Worm (Caenorhabditis elegans): ENCODE measurements around the gene lin-25.
A peak's percentile ranks its signal among the peaks of the same experiment; 100 is the strongest.

Gene lin-25

DNA sequence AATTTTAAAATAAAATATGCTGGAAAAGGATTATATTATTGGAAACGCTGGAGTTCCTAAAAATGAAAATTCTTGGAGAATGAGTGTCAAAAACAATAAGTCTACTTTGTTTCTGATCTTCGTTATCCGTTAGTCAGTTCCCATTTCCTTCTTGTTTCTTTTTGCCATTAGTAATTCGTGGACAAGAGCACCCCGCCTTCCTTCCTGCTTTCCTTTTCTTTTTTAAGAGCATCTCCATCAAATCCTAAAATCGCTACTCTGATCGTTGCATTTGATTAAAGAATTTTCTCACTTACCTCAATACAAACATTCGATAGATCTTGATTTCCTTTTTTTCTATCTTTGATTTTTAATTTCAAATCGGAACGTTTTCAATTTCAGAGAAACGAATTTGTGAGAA is 30.1 kb downstream of the lin-25 start, which contains the start of gene frpr-15:
Gene frpr-15 (plus strand): TSS at position 301 of the 400 bp plus-strand sequence.
- TF ChIP-seq fkh-3 (tag; optimal IDR thresholded peaks at IDR 0.05) (no peak), snpc-1.3 (tag; optimal IDR thresholded peaks at IDR 0.05; ENCODE audit: insufficient read depth) (no peak), madf-10 (tag; optimal IDR thresholded peaks at IDR 0.05) (no peak), dpff-1 (tag; optimal IDR thresholded peaks at IDR 0.05) (no peak), B0019.2 (GFP tag; conservative IDR thresholded peaks at IDR 0.05) (no peak), rec-8 (tag; optimal IDR thresholded peaks at IDR 0.05) (no peak), hlh-12 (tag; optimal IDR thresholded peaks at IDR 0.05) (no peak), tlf-1 (GFP tag; optimal IDR thresholded peaks at IDR 0.05) (no peak), madf-6 (GFP tag; IDR thresholded peaks at IDR 0.05) (no peak), Y95B8A.8 (GFP tag; IDR thresholded peaks at IDR 0.05) (no peak), nhr-27 (tag; optimal IDR thresholded peaks at IDR 0.05) (no peak), B0261.1 (tag; optimal IDR thresholded peaks at IDR 0.05) (no peak), ama-1 (optimal IDR thresholded peaks at IDR 0.05) (no peak), ama-1 (GFP tag; optimal IDR thresholded peaks at IDR 0.05) (no peak)

DNA sequence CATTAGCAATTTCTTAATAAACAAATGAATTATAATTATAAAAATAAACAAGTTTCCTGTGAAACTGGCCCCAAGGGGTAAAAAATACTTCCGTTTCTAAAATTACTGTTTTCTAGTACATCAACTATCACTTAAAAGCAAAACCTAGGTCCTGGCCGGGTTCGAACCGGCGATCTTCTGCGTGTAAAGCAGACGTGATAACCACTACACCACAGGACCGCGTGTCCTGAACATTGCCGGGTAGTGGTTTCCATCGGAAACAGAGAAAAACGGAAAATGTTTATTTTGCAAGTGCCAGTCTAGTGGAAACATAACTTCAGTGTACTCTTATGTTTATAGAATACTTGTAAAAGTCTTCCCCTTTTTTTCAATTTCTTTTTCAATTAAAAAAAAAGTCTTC is 33.5 kb downstream of the lin-25 start:
- no peak for TF ChIP-seq lin-35 (GFP tag; optimal IDR thresholded peaks at IDR 0.05)
- TF ChIP-seq mcd-1 (GFP tag; IDR thresholded peaks at IDR 0.05): no peak
- peak; percentile 66 for TF ChIP-seq B0261.1 (tag; optimal IDR thresholded peaks at IDR 0.05)
- no peak for TF ChIP-seq him-1 (tag; optimal IDR thresholded peaks at IDR 0.05)
- TF ChIP-seq snpc-4 (GFP tag; optimal IDR thresholded peaks at IDR 0.05): no peak
- peak in 1 of 4 experiments; percentile 19 for TF ChIP-seq snpc-4 (tag; optimal IDR thresholded peaks at IDR 0.05)
- no peak for TF ChIP-seq xnd-1 (tag; optimal IDR thresholded peaks at IDR 0.05)
- TF ChIP-seq zfh-2 (GFP tag; conservative IDR thresholded peaks at IDR 0.05): no peak
- no peak for TF ChIP-seq gei-17 (GFP tag; optimal IDR thresholded peaks at IDR 0.05)
- peak; percentile 88 for TF ChIP-seq tbp1 (GFP tag; optimal IDR thresholded peaks at IDR 0.05)
- TF ChIP-seq atf-7 (tag; optimal IDR thresholded peaks at IDR 0.05): no peak
- TF ChIP-seq nhr-120 (GFP tag; IDR thresholded peaks at IDR 0.05): no peak
- no peak for TF ChIP-seq lin-40 (tag; optimal IDR thresholded peaks at IDR 0.05)
- TF ChIP-seq ZK185.1 (tag; optimal IDR thresholded peaks at IDR 0.05; ENCODE audit: poor library complexity, severe bottlenecking): peak; percentile 18
- no peak for TF ChIP-seq cebp-2 (GFP tag; IDR thresholded peaks at IDR 0.05)
- no peak for TF ChIP-seq T07F8.4 (tag; optimal IDR thresholded peaks at IDR 0.05)
- no peak for TF ChIP-seq attf-5 (GFP tag; optimal IDR thresholded peaks at IDR 0.05)
- no peak for TF ChIP-seq nhr-80 (tag; optimal IDR thresholded peaks at IDR 0.05)
- TF ChIP-seq nhr-179 (tag; optimal IDR thresholded peaks at IDR 0.05): peak; percentile 21
- TF ChIP-seq B0336.3 (GFP tag; IDR thresholded peaks at IDR 0.05): no peak
- peak; percentile 57 for TF ChIP-seq rpc-1 (optimal IDR thresholded peaks at IDR 0.05)
- TF ChIP-seq rpc-1 (tag; optimal IDR thresholded peaks at IDR 0.05): peak; percentile 81
- TF ChIP-seq sptf-2 (GFP tag; optimal IDR thresholded peaks at IDR 0.05): no peak
- no peak for TF ChIP-seq unc-62 (GFP tag; optimal IDR thresholded peaks at IDR 0.05)
- 0 out of 2 replicates have a peak, but pooled peaks have one; percentile 32 for TF ChIP-seq ceh-40 (GFP tag; IDR thresholded peaks at IDR 0.05)
- peak; percentile 40 for TF ChIP-seq snpc-1.3 (tag; optimal IDR thresholded peaks at IDR 0.05; ENCODE audit: insufficient read depth)
- TF ChIP-seq ekl-4 (GFP tag; IDR thresholded peaks at IDR 0.05): no peak
- no peak for TF ChIP-seq nhr-27 (tag; optimal IDR thresholded peaks at IDR 0.05)
- TF ChIP-seq chd-7 (tag; optimal IDR thresholded peaks at IDR 0.05): no peak
- TF ChIP-seq hrde-1 (tag; optimal IDR thresholded peaks at IDR 0.05; ENCODE audit: borderline replicate concordance): no peak
- TF ChIP-seq F22D6.2 (tag; optimal IDR thresholded peaks at IDR 0.05): no peak
- TF ChIP-seq hlh-26 (GFP tag; conservative IDR thresholded peaks at IDR 0.05): no peak
- peak; percentile 51 for TF ChIP-seq F23B12.7 (tag; optimal IDR thresholded peaks at IDR 0.05; ENCODE audit: insufficient read depth)
- TF ChIP-seq ceh-27 (GFP tag; optimal IDR thresholded peaks at IDR 0.05): peak; percentile 1
- TF ChIP-seq K11D2.4 (GFP tag; IDR thresholded peaks at IDR 0.05): no peak
- TF ChIP-seq let-526 (GFP tag; IDR thresholded peaks at IDR 0.05): no peak
- peak; percentile 29 for TF ChIP-seq mxl-1 (tag; optimal IDR thresholded peaks at IDR 0.05)
- no peak for TF ChIP-seq bed-2 (GFP tag; IDR thresholded peaks at IDR 0.05)
